Worm (Caenorhabditis elegans) whole organism, midembryonic: Measurements from ENCODE around the gene Y43F8B.18.

Source experiments
- T22C8.4 ChIP-seq: fragments of 200-800 bp; sonication (Bioruptor generic); IDR thresholded peaks from 2 replicates; pipeline ENCODE4 v1.3.6; 2022; ENCODE audit warnings: missing genetic modification characterization, missing compliant biosample characterization
- flt-1 ChIP-seq: fragments of 200-800 bp; sonication (Bioruptor generic); IDR thresholded peaks from 2 replicates; pipeline ENCODE4 v1.3.6; 2022; ENCODE audit warnings: missing genetic modification characterization, missing compliant biosample characterization
- ref-1 ChIP-seq: fragments of 200-800 bp; sonication (Bioruptor generic); conservative IDR thresholded peaks from 2 replicates; pipeline ENCODE4 v1.3.6; 2022; ENCODE audit warnings: missing genetic modification reagents, missing genetic modification characterization, missing compliant biosample characterization
- tab-1 ChIP-seq: fragments of 200-800 bp; sonication (Bioruptor generic); IDR thresholded peaks from 2 replicates; pipeline ENCODE4 v1.3.6; 2022; ENCODE audit warnings: missing genetic modification characterization, missing compliant biosample characterization
- ztf-29 ChIP-seq: fragments of 200-800 bp; sonication (Bioruptor generic); IDR thresholded peaks from 2 replicates; pipeline ENCODE4 v1.3.6; 2022; ENCODE audit warnings: missing genetic modification reagents, missing genetic modification characterization, missing compliant biosample characterization

DNA sequence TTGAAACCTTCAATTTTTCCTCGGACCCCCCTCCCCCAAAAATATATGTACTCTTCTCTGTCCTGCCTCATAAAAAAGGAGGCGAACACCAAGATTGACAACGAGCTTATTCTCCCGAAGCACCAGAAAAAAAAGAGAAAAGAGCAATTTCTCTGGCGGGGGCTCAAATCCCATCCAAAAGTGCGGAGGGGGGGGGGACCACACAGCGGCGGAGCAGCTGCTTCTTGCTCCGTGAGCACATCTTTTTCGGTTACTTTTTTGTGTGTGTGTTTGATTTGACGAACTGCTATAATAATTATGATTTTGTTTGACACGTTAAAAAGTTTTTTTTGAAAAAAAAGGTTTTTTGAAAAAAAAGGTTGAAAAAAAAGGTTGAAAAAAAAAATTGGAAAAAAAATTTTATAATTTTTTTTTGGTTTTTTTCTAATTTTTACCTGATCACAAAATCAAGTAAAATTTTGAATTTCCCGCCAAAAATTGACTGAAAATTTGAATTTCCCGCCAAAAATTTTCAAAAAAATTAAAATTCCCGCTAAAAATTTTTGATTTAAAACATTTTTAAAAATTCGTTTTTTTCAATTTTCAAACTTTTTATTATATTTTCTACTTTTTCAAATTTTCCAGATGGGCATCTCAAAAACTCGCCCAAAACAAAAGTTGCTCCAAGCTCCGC lies 11.8 kb upstream of the Y43F8B.18 start, which contains the start of gene Y43F8B.10:
- TF ChIP-seq ztf-29 (GFP tag; lab: Robert Waterston, UW) = no peak
- TF ChIP-seq T22C8.4 (GFP tag; lab: Robert Waterston, UW) = no peak
- no peak for TF ChIP-seq tab-1 (GFP tag; lab: Robert Waterston, UW)
- TF ChIP-seq flt-1 = no peak
- TF ChIP-seq ref-1 (GFP tag; lab: Robert Waterston, UW) = no peak
